Fruit fly (Drosophila melanogaster) whole organism, wandering third instar larva: ENCODE data around the gene FipoQ.

Experiments
- h ChIP-seq: fragments of 200-800 bp; sonication (Bioruptor generic); optimal IDR thresholded peaks from 3 replicates; lab custom pipeline; 2016; ENCODE audit warnings: missing biosample characterization, mild to moderate bottlenecking, missing genetic modification characterization
- pan ChIP-seq: fragments of >200 bp; optimal IDR thresholded peaks from 2 replicates; lab custom pipeline; 2017

DNA sequence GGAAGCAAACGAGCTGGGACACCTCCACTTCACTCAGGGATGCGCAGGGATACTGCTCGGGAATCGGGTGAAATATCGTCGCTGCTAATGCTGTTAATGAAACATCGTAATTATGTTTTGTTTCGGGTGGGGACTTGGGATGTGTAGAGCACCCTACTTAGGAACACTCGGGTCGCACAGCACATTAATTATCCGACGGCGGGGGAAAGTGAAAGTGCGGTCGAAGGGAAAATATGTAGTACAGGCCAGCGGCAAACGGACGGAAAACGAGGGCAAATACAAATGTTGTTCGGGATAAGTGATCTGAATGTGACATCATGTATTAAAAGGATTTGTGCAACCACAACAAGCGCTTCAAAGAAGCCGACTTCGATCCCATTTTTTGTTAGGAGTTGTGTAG is 16.9 kb downstream of the FipoQ start:
- TF ChIP-seq h (GFP tag; lab: Kevin White, UChicago) (no peak), pan (lab: Kevin White, UChicago) (no peak)
